Fruit fly (Drosophila melanogaster): Measurements from ENCODE around the gene CG4935.

Gene CG4935

DNA sequence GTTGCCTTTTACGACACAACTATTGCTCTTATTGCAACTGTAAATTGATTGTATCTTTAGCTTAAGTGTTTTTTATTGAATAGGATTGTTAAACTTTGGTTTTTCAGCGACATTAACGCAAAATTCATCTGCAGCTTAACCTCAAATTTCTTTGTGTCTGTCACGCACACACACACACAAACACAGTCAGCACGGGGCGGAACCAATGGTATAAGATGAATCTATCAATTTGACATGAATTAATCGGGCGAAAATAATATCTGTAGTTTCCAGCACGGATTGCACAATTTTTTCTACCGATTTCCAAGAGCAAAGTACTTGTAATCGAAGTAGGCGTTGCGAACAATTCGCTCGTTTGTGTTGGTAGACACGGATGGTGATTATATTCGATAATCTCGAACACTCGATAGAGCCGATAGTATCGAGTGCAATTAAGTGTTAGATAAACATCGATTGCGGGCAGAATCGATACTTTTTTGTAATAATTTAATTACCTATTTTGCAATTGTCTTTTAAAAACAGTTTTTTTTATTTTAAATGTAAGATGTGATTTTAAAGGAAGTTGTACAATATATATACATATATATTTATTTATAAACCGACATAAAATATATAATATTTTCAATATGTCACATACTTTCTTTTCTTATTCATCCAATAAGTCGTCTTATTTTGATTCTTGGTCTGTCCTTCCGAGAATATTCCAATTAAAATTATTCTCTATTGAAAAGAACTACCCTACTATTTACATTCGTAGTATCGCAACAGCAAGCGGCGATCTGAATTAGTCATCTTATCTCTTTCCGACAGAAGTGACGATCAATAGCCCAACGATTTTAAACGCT is 4.5 kb upstream of the CG4935 start, which contains the start of the genes PRL-1 and EndoGI (continued):
- TF ChIP-seq CG14965 (GFP tag; optimal IDR thresholded peaks at IDR 0.05; ENCODE audit: borderline replicate concordance) (no peak), nom (GFP tag; optimal IDR thresholded peaks at IDR 0.05) (peak; percentile 66), cato (GFP tag; optimal IDR thresholded peaks at IDR 0.05; ENCODE audit: borderline replicate concordance) (peak; percentile 17), Dp (GFP tag; optimal IDR thresholded peaks at IDR 0.05) (peak; percentile 48), Vsx1 (GFP tag; optimal IDR thresholded peaks at IDR 0.05) (peak; percentile 65), Hr51 (GFP tag; optimal IDR thresholded peaks at IDR 0.05) (peak; percentile 12 to 90), Mad (GFP tag; optimal IDR thresholded peaks at IDR 0.05) (peak; percentile 29), Bdp1 (GFP tag; optimal IDR thresholded peaks at IDR 0.05) (no peak), CG15601 (tag; optimal IDR thresholded peaks at IDR 0.05) (peak; percentile 76), CG31388 (GFP tag; optimal IDR thresholded peaks at IDR 0.05) (no peak), aop (GFP tag; IDR thresholded peaks at IDR 0.05) (no peak), CG7839 (tag; optimal IDR thresholded peaks at IDR 0.05) (peak; percentile 85), en (GFP tag; optimal IDR thresholded peaks at IDR 0.05) (no peak), CG2202 (tag; optimal IDR thresholded peaks at IDR 0.05) (no peak), mld (GFP tag; IDR thresholded peaks at IDR 0.05; ENCODE audit: partially characterized antibody) (peak; percentile 99), CG7928 (GFP tag; optimal IDR thresholded peaks at IDR 0.05) (no peak), onecut (GFP tag; IDR thresholded peaks at IDR 0.05) (peak; percentile 60), Dip2 (GFP tag; IDR thresholded peaks at IDR 0.05) (no peak), E2f1 (GFP tag; IDR thresholded peaks at IDR 0.05) (no peak; the same call in 1 of the 2 replicates), ATbp (GFP tag; optimal IDR thresholded peaks at IDR 0.05) (peak; percentile 31), Rx (GFP tag; IDR thresholded peaks at IDR 0.05) (no peak), CG15011 (GFP tag; optimal IDR thresholded peaks at IDR 0.05) (no peak), CG8388 (GFP tag; optimal IDR thresholded peaks at IDR 0.05) (peak; percentile 77), CoRest (tag; optimal IDR thresholded peaks at IDR 0.05) (peak; percentile 84), HLH4C (GFP tag; IDR thresholded peaks at IDR 0.05; ENCODE audit: partially characterized antibody) (peak; percentile 99), crc (GFP tag; optimal IDR thresholded peaks at IDR 0.05) (no peak), amos (GFP tag; IDR thresholded peaks at IDR 0.05; ENCODE audit: partially characterized antibody) (peak; percentile 100), tup (GFP tag; optimal IDR thresholded peaks at IDR 0.05) (no peak), Lim3 (GFP tag; IDR thresholded peaks at IDR 0.05) (no peak), row (GFP tag; IDR thresholded peaks at IDR 0.05) (peak; percentile 93), vnd (GFP tag; IDR thresholded peaks at IDR 0.05; ENCODE audit: partially characterized antibody) (peak; percentile 100), CG12071 (GFP tag; optimal IDR thresholded peaks at IDR 0.05) (no peak), gsb (GFP tag; IDR thresholded peaks at IDR 0.05) (no peak; the same call in 1 of the 2 replicates), unpg (GFP tag; optimal IDR thresholded peaks at IDR 0.05) (peak; percentile 90), CG9876 (GFP tag; optimal IDR thresholded peaks at IDR 0.05) (no peak), CG17612 (GFP tag; IDR thresholded peaks at IDR 0.05) (no peak), CG8089 (GFP tag; optimal IDR thresholded peaks at IDR 0.05) (no peak), B-H1 (GFP tag; IDR thresholded peaks at IDR 0.05) (peak; percentile 59; the same call in 1 of the 3 replicates), Adf1 (GFP tag; IDR thresholded peaks at IDR 0.05) (peak; percentile 38; the same call in 1 of the 2 replicates), trem (tag; optimal IDR thresholded peaks at IDR 0.05) (peak; percentile 79), CG3407 (GFP tag; optimal IDR thresholded peaks at IDR 0.05) (peak; percentile 21), wdn (GFP tag; IDR thresholded peaks at IDR 0.05) (peak; percentile 71), Atf6 (GFP tag; IDR thresholded peaks at IDR 0.05) (peak; percentile 75), CTCF (GFP tag; optimal IDR thresholded peaks at IDR 0.05) (no peak), pnt (GFP tag; optimal IDR thresholded peaks at IDR 0.05) (no peak), CG9817 (tag; optimal IDR thresholded peaks at IDR 0.05) (peak; percentile 65), CG2678 (tag; optimal IDR thresholded peaks at IDR 0.05) (peak; percentile 89), Med (GFP tag) (peak; percentile 88), abd-A (tag; optimal IDR thresholded peaks at IDR 0.05) (no peak)
